Worm (Caenorhabditis elegans) whole organism, young adult: ENCODE data around the gene gcy-9.

Experiments used
- F22D6.2 ChIP-seq: sonication (generic microtip); optimal IDR thresholded peaks from 2 replicates; lab custom pipeline; 2016; ENCODE audit warnings: mild to moderate bottlenecking, missing genetic modification characterization, missing compliant biosample characterization
- F23B12.7 ChIP-seq: sonication (generic microtip); optimal IDR thresholded peaks from 2 replicates; lab custom pipeline; 2017; ENCODE audit warnings: missing genetic modification characterization, mild to moderate bottlenecking, missing compliant biosample characterization, antibody characterized with exemption, moderate library complexity; ENCODE audit not compliant: insufficient read depth
- F33H1.4 ChIP-seq: fragments of 200-800 bp; sonication (Bioruptor generic); IDR thresholded peaks from 2 replicates; pipeline ENCODE4 v1.3.6; 2022; ENCODE audit warnings: missing genetic modification reagents, missing genetic modification characterization, missing compliant biosample characterization
- F37B4.10 ChIP-seq: fragments of 200-800 bp; sonication (Bioruptor generic); IDR thresholded peaks from 2 replicates; pipeline ENCODE4 v1.3.6; 2022; ENCODE audit warnings: missing genetic modification characterization, missing compliant biosample characterization
- F49E8.2 ChIP-seq: sonication (generic microtip); optimal IDR thresholded peaks from 3 replicates; lab custom pipeline; 2017; ENCODE audit warnings: missing genetic modification characterization, mild to moderate bottlenecking, missing compliant biosample characterization, antibody characterized with exemption, moderate library complexity; ENCODE audit not compliant: insufficient read depth
- F52B5.7 ChIP-seq: sonication (generic microtip); optimal IDR thresholded peaks from 2 replicates; lab custom pipeline; 2016; ENCODE audit warnings: mild to moderate bottlenecking, missing genetic modification characterization, missing compliant biosample characterization
- K11D2.4 ChIP-seq: fragments of 200-800 bp; sonication (Bioruptor generic); IDR thresholded peaks from 2 replicates; pipeline ENCODE4 v1.3.6; 2022; ENCODE audit warnings: missing genetic modification reagents, missing genetic modification characterization, missing compliant biosample characterization
- K12H6.12 ChIP-seq: fragments of 200-800 bp; sonication (Bioruptor generic); optimal IDR thresholded peaks from 2 replicates; lab custom pipeline; 2018; ENCODE audit warnings: mild to moderate bottlenecking, missing genetic modification characterization, missing compliant biosample characterization
- Y53G8AR.9 ChIP-seq: fragments of 200-800 bp; sonication (Bioruptor generic); conservative IDR thresholded peaks from 2 replicates; pipeline ENCODE4 v1.3.6; 2022; ENCODE audit warnings: missing genetic modification reagents, missing genetic modification characterization, missing compliant biosample characterization
- Y79H2A.3 ChIP-seq: fragments of 200-800 bp; sonication (Bioruptor generic); conservative IDR thresholded peaks from 2 replicates; pipeline ENCODE4 v1.3.6; 2022; ENCODE audit warnings: missing genetic modification reagents, missing genetic modification characterization, missing compliant biosample characterization
- Y95B8A.8 ChIP-seq: fragments of 200-800 bp; sonication (Bioruptor generic); IDR thresholded peaks from 2 replicates; pipeline ENCODE4 v1.3.6; 2022; ENCODE audit warnings: missing genetic modification reagents, missing genetic modification characterization, missing compliant biosample characterization
- aptf-2 ChIP-seq: fragments of 200-800 bp; sonication (Bioruptor generic); conservative IDR thresholded peaks from 2 replicates; pipeline ENCODE4 v1.3.6; 2022; ENCODE audit warnings: missing genetic modification reagents, missing genetic modification characterization, missing compliant biosample characterization
- athp-1 ChIP-seq: sonication (generic microtip); optimal IDR thresholded peaks from 2 replicates; lab custom pipeline; 2017; ENCODE audit warnings: mild to moderate bottlenecking, missing genetic modification characterization, missing compliant biosample characterization
- bed-2 ChIP-seq: fragments of 200-800 bp; sonication (Bioruptor generic); IDR thresholded peaks from 2 replicates; pipeline ENCODE4 v1.3.6; 2022; ENCODE audit warnings: missing genetic modification reagents, missing genetic modification characterization, missing compliant biosample characterization
- cebp-1 ChIP-seq, 2 experiments: fragments of 200-800 bp in 1 of 2; sonication (Bioruptor generic) in 1 of 2; sonication (generic microtip) in 1 of 2; IDR thresholded peaks in 1 of 2; optimal IDR thresholded peaks in 1 of 2; 2 replicates each; pipeline versions ENCODE4 v1.3.6 to Lab custom; 2017 to 2022; ENCODE audit warnings: missing compliant biosample characterization in 2 of 2, missing genetic modification characterization in 2 of 2, mild to moderate bottlenecking in 1 of 2, missing genetic modification reagents in 1 of 2, moderate library complexity in 1 of 2
- ceh-100 ChIP-seq: fragments of 200-800 bp; sonication (Bioruptor generic); IDR thresholded peaks from 2 replicates; pipeline ENCODE4 v1.3.6; 2022; ENCODE audit warnings: missing genetic modification reagents, missing genetic modification characterization, missing compliant biosample characterization
- ceh-58 ChIP-seq: fragments of 200-800 bp; sonication (Bioruptor generic); IDR thresholded peaks from 2 replicates; pipeline ENCODE4 v1.3.6; 2022; ENCODE audit warnings: missing genetic modification characterization, missing compliant biosample characterization
- ceh-79 ChIP-seq: sonication (generic microtip); optimal IDR thresholded peaks from 2 replicates; lab custom pipeline; 2017; ENCODE audit warnings: mild to moderate bottlenecking, missing genetic modification characterization, missing compliant biosample characterization
- ceh-91 ChIP-seq: fragments of 200-800 bp; sonication (Bioruptor generic); IDR thresholded peaks from 2 replicates; pipeline ENCODE4 v1.3.6; 2022; ENCODE audit warnings: missing genetic modification reagents, missing genetic modification characterization, missing compliant biosample characterization
- dox-1 ChIP-seq: fragments of 200-800 bp; sonication (Bioruptor generic); IDR thresholded peaks from 2 replicates; pipeline ENCODE4 v1.3.6; 2022; ENCODE audit warnings: missing genetic modification reagents, missing genetic modification characterization, missing compliant biosample characterization
- egrh-3 ChIP-seq: fragments of 200-800 bp; sonication (Bioruptor generic); IDR thresholded peaks from 2 replicates; pipeline ENCODE4 v1.3.6; 2022; ENCODE audit warnings: missing genetic modification reagents, missing genetic modification characterization, missing compliant biosample characterization
- ets-4 ChIP-seq: fragments of 200-800 bp; sonication (Bioruptor generic); optimal IDR thresholded peaks from 2 replicates; lab custom pipeline; 2018; ENCODE audit warnings: mild to moderate bottlenecking, missing genetic modification characterization, missing compliant biosample characterization
- hsf-1 ChIP-seq: fragments of 200-800 bp; sonication (Bioruptor generic); IDR thresholded peaks from 2 replicates; pipeline ENCODE4 v1.3.6; 2022; ENCODE audit warnings: missing genetic modification reagents, missing genetic modification characterization, missing compliant biosample characterization
- lsy-27 ChIP-seq: sonication (generic microtip); optimal IDR thresholded peaks from 2 replicates; lab custom pipeline; 2017; ENCODE audit warnings: missing genetic modification characterization, mild to moderate bottlenecking, missing compliant biosample characterization, antibody characterized with exemption, missing genotype, borderline replicate concordance; ENCODE audit not compliant: insufficient read depth
- madf-8 ChIP-seq: fragments of 200-800 bp; sonication (Bioruptor generic); conservative IDR thresholded peaks from 2 replicates; pipeline ENCODE4 v1.3.6; 2022; ENCODE audit warnings: missing genetic modification reagents, missing genetic modification characterization, missing compliant biosample characterization
- nhr-120 ChIP-seq: fragments of 200-800 bp; sonication (Bioruptor generic); IDR thresholded peaks from 2 replicates; pipeline ENCODE4 v1.3.6; 2022; ENCODE audit warnings: missing genetic modification characterization, missing compliant biosample characterization
- pbrm-1 ChIP-seq: fragments of 200-800 bp; sonication (Bioruptor generic); IDR thresholded peaks from 2 replicates; pipeline ENCODE4 v1.3.6; 2022; ENCODE audit warnings: missing genetic modification reagents, missing genetic modification characterization, missing compliant biosample characterization
- repo-1 ChIP-seq: sonication (generic microtip); optimal IDR thresholded peaks from 2 replicates; lab custom pipeline; 2017; ENCODE audit warnings: mild to moderate bottlenecking, missing genetic modification characterization, missing compliant biosample characterization
- sptf-2 ChIP-seq: fragments of 200-800 bp; sonication (Bioruptor generic); optimal IDR thresholded peaks from 2 replicates; lab custom pipeline; 2018; ENCODE audit warnings: mild to moderate bottlenecking, missing genetic modification characterization, missing compliant biosample characterization
- tlf-1 ChIP-seq: fragments of 200-800 bp; sonication (Bioruptor generic); optimal IDR thresholded peaks from 2 replicates; lab custom pipeline; 2018; ENCODE audit warnings: mild to moderate bottlenecking, missing genetic modification characterization, missing compliant biosample characterization
- unc-62 ChIP-seq: fragments of 150-350 bp; optimal IDR thresholded peaks from 2 replicates; lab custom pipeline; 2014; ENCODE audit warnings: missing biosample characterization, missing genetic modification reagents, missing genetic modification characterization
- xnd-1 ChIP-seq: sonication (generic microtip); optimal IDR thresholded peaks from 2 replicates; lab custom pipeline; 2016; ENCODE audit warnings: missing genotype, missing genetic modification reagents, missing genetic modification characterization, missing compliant biosample characterization

gcy-9 gene

ce11 chrX:11383359-11383758, 45.7 kb upstream of the gcy-9 start:
- TF ChIP-seq F49E8.2 (tag; lab: Kevin White, UChicago), result no peak
- TF ChIP-seq Y79H2A.3 (GFP tag; lab: Robert Waterston, UW), result no peak
- TF ChIP-seq madf-8 (GFP tag; lab: Robert Waterston, UW), result no peak
- TF ChIP-seq lsy-27 (tag; lab: Kevin White, UChicago), result no peak
- no peak for TF ChIP-seq hsf-1 (GFP tag; lab: Robert Waterston, UW)
- TF ChIP-seq F23B12.7 (tag; lab: Kevin White, UChicago), result no peak
- TF ChIP-seq tlf-1 (GFP tag; lab: Kevin White, UChicago), result no peak
- TF ChIP-seq aptf-2 (GFP tag; lab: Robert Waterston, UW), result no peak
- TF ChIP-seq athp-1, result no peak
- no peak for TF ChIP-seq F22D6.2 (tag; lab: Kevin White, UChicago)
- no peak for TF ChIP-seq F33H1.4 (GFP tag; lab: Robert Waterston, UW)
- TF ChIP-seq ets-4 (GFP tag; lab: Kevin White, UChicago), result no peak
- TF ChIP-seq nhr-120 (GFP tag; lab: Robert Waterston, UW), result no peak
- TF ChIP-seq ceh-100, result no peak
- TF ChIP-seq Y53G8AR.9 (GFP tag; lab: Robert Waterston, UW), result no peak

DNA sequence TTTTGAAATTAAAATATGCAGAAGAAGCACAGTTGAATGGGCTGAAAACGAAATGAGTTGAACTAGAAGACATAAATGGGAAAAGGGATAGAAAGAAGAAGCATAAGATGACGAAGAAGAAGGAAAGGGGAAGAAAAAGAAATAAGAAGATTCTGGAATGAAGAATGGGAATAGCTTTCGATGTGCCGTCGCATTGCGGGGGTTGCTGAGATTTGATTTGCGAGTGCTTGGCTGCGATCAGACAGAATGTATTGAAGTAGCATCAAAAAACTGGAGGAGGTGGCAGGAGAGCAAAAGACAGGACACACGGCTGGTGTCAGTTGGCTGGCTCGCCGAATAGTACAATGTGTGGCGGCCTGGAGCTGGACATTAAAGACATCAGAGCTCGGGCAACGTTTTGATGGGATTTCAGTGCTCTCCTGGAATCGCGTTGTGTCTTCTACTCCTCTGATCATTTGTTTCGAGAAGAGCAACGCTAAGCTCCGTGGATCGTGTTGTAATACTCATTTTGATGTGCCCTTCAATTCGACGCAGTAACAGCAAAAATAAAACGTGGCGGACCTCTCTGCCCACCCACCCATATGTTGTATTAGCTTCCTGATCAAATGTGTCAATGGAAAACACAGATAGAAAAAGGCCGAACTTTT, 41.6 kb upstream of the gcy-9 start:
- TF ChIP-seq ceh-91 (GFP tag; lab: Robert Waterston, UW) (no peak), K11D2.4 (no peak), F33H1.4 (GFP tag; lab: Robert Waterston, UW) (no peak), K12H6.12 (peak; percentile 40), sptf-2 (GFP tag; lab: Kevin White, UChicago) (peak; percentile 20)

DNA sequence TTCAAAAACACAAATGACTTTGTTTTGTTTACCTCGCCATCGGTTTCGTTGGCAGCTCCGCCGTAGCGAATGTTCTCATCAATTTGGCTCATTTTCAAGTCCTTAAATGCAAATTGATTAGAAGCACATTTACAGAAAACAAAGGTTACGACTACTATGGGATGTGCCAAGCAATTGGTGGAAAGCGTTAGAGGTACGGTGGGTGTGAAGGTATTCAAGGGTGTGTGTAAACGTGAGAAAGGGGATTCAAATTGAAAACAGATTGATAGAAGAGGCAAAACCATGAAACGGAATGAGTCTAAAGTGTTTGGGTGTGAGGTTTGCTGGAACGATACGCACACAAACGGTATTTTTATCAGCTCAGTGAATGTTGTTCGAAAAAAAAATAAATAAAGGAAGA, 39.7 kb upstream of the gcy-9 start, which contains the start of gene tni-1:
tni-1 (minus strand) TSS at position 101 of the 400 bp plus-strand sequence.
- TF ChIP-seq dox-1 (GFP tag; lab: Robert Waterston, UW), result no peak
- TF ChIP-seq repo-1 (tag; lab: Kevin White, UChicago), result no peak
- TF ChIP-seq Y79H2A.3 (GFP tag; lab: Robert Waterston, UW), result no peak
- no peak for TF ChIP-seq aptf-2 (GFP tag; lab: Robert Waterston, UW)
- no peak for TF ChIP-seq xnd-1 (tag; lab: Kevin White, UChicago)
- no peak for TF ChIP-seq unc-62
- no peak for TF ChIP-seq F52B5.7 (tag; lab: Kevin White, UChicago)
- TF ChIP-seq ceh-58 (GFP tag; lab: Robert Waterston, UW), result no peak
- TF ChIP-seq Y95B8A.8 (GFP tag; lab: Robert Waterston, UW), result no peak
- TF ChIP-seq egrh-3 (GFP tag; lab: Robert Waterston, UW), result no peak
- TF ChIP-seq pbrm-1 (GFP tag; lab: Robert Waterston, UW), result no peak
- TF ChIP-seq F22D6.2 (tag; lab: Kevin White, UChicago), result no peak
- no peak for TF ChIP-seq F37B4.10 (GFP tag; lab: Robert Waterston, UW)
- TF ChIP-seq cebp-1 (GFP tag; IDR thresholded peaks at IDR 0.05; lab: Robert Waterston, UW), result no peak
- no peak for TF ChIP-seq cebp-1 (tag; optimal IDR thresholded peaks at IDR 0.05; lab: Kevin White, UChicago)
- no peak for TF ChIP-seq ceh-79 (tag; lab: Kevin White, UChicago)
- no peak for TF ChIP-seq bed-2 (GFP tag; lab: Robert Waterston, UW)
- TF ChIP-seq hsf-1 (GFP tag; lab: Robert Waterston, UW), result no peak
- no peak for TF ChIP-seq nhr-120 (GFP tag; lab: Robert Waterston, UW)
- TF ChIP-seq, all 124 proteins: peak for 0
